Fruit fly (Drosophila melanogaster) whole organism, embryonic: ENCODE data around the gene CG7164.

ENCODE experiments used
- Atf3 ChIP-seq: fragments of 200-800 bp; sonication (Bioruptor generic); optimal IDR thresholded peaks from 3 replicates; lab custom pipeline; 2016; ENCODE audit warnings: missing biosample characterization, missing genetic modification characterization
- Bdp1 ChIP-seq: fragments of 200-800 bp; sonication (Bioruptor generic); optimal IDR thresholded peaks from 3 replicates; lab custom pipeline; 2016; ENCODE audit warnings: missing biosample characterization, missing genetic modification characterization
- Bgb ChIP-seq: fragments of 200-800 bp; sonication (Bioruptor generic); IDR thresholded peaks from 2 replicates; pipeline ENCODE4 v1.3.6; 2022; ENCODE audit warnings: missing biosample characterization, missing genetic modification characterization; ENCODE audit not compliant: partially characterized antibody
- CG10209 ChIP-seq: fragments of 200-800 bp; sonication (Bioruptor generic); optimal IDR thresholded peaks from 3 replicates; lab custom pipeline; 2017; ENCODE audit warnings: missing biosample characterization, mild to moderate bottlenecking, missing genetic modification characterization, missing genetic modification reagents
- CG11696 ChIP-seq: fragments of 200-800 bp; sonication (Bioruptor generic); IDR thresholded peaks from 2 replicates; pipeline ENCODE4 v1.3.6; 2022; ENCODE audit warnings: missing biosample characterization, missing genetic modification characterization
- CG12391 ChIP-seq: fragments of 200-800 bp; sonication (Bioruptor generic); optimal IDR thresholded peaks from 3 replicates; lab custom pipeline; 2018; ENCODE audit warnings: missing biosample characterization, mild to moderate bottlenecking, missing genetic modification characterization, moderate library complexity
- CG14014 ChIP-seq: fragments of 200-800 bp; sonication (Bioruptor generic); IDR thresholded peaks from 2 replicates; pipeline ENCODE4 v1.3.6; 2022; ENCODE audit warnings: missing biosample characterization, missing genetic modification characterization
- CG14710 ChIP-seq: fragments of 200-800 bp; sonication (Bioruptor generic); optimal IDR thresholded peaks from 3 replicates; lab custom pipeline; 2019; ENCODE audit warnings: missing biosample characterization, mild to moderate bottlenecking, missing genetic modification characterization, moderate library complexity
- CG15269 ChIP-seq: fragments of 200-800 bp; sonication (Bioruptor generic); optimal IDR thresholded peaks from 2 replicates; lab custom pipeline; 2018; ENCODE audit warnings: missing biosample characterization, mild to moderate bottlenecking, missing genetic modification characterization, moderate library complexity
- CG1602 ChIP-seq: fragments of 200-800 bp; sonication (Bioruptor generic); optimal IDR thresholded peaks from 3 replicates; lab custom pipeline; 2016; ENCODE audit warnings: missing biosample characterization, missing genetic modification characterization
- CG17802 ChIP-seq: fragments of 200-800 bp; sonication (Bioruptor generic); optimal IDR thresholded peaks from 2 replicates; lab custom pipeline; 2018; ENCODE audit warnings: missing biosample characterization, mild to moderate bottlenecking, missing genetic modification characterization, moderate library complexity
- CG17829 ChIP-seq: fragments of 200-800 bp; optimal IDR thresholded peaks from 2 replicates; lab custom pipeline; 2019; ENCODE audit warnings: missing biosample characterization, mild to moderate bottlenecking, missing genetic modification characterization, moderate library complexity
- CG18262 ChIP-seq: fragments of 200-800 bp; optimal IDR thresholded peaks from 3 replicates; lab custom pipeline; 2019; ENCODE audit warnings: missing biosample characterization, mild to moderate bottlenecking, missing genetic modification characterization, moderate library complexity
- CG2875 ChIP-seq: fragments of 200-800 bp; sonication (Bioruptor generic); optimal IDR thresholded peaks from 2 replicates; lab custom pipeline; 2017; ENCODE audit warnings: missing biosample characterization, mild to moderate bottlenecking, missing genetic modification characterization, missing genetic modification reagents
- CG33557 ChIP-seq: fragments of 200-800 bp; sonication (Bioruptor generic); optimal IDR thresholded peaks from 2 replicates; lab custom pipeline; 2019; ENCODE audit warnings: missing biosample characterization, mild to moderate bottlenecking, missing genetic modification characterization, moderate library complexity
- CG34422 ChIP-seq: fragments of 200-800 bp; sonication (Bioruptor generic); IDR thresholded peaks from 3 replicates; pipeline ENCODE4 v1.3.6; 2022; ENCODE audit warnings: missing biosample characterization, missing genetic modification characterization
- CG4854 ChIP-seq: fragments of 200-800 bp; sonication (Bioruptor generic); optimal IDR thresholded peaks from 2 replicates; lab custom pipeline; 2016; ENCODE audit warnings: missing biosample characterization, missing genetic modification characterization, inconsistent platforms
- CG5953 ChIP-seq: fragments of 200-800 bp; sonication (Bioruptor generic); IDR thresholded peaks from 2 replicates; pipeline ENCODE4 v1.3.6; 2022; ENCODE audit warnings: missing biosample characterization, missing genetic modification characterization
- CG6683 ChIP-seq: fragments of 200-800 bp; sonication (Bioruptor generic); optimal IDR thresholded peaks from 2 replicates; lab custom pipeline; 2017; ENCODE audit warnings: missing biosample characterization, mild to moderate bottlenecking, missing genetic modification characterization, missing genetic modification reagents
- CG6791 ChIP-seq: fragments of 200-800 bp; sonication (Bioruptor generic); IDR thresholded peaks from 3 replicates; pipeline ENCODE4 v1.3.6; 2022; ENCODE audit warnings: missing biosample characterization, missing genetic modification characterization; ENCODE audit not compliant: partially characterized antibody
- CG8388 ChIP-seq: fragments of 200-800 bp; sonication (Bioruptor generic); optimal IDR thresholded peaks from 2 replicates; lab custom pipeline; 2019; ENCODE audit warnings: missing biosample characterization, mild to moderate bottlenecking, missing genetic modification characterization, moderate library complexity
- CG8765 ChIP-seq: fragments of 200-800 bp; sonication (Bioruptor generic); IDR thresholded peaks from 2 replicates; pipeline ENCODE4 v1.3.6; 2022; ENCODE audit warnings: missing biosample characterization, missing genetic modification characterization
- CG9437 ChIP-seq: fragments of 200-800 bp; sonication (Bioruptor generic); optimal IDR thresholded peaks from 2 replicates; lab custom pipeline; 2018; ENCODE audit warnings: missing biosample characterization, mild to moderate bottlenecking, missing genetic modification characterization
- Deaf1 ChIP-seq: fragments of 200-800 bp; optimal IDR thresholded peaks from 3 replicates; lab custom pipeline; 2019; ENCODE audit warnings: missing biosample characterization, mild to moderate bottlenecking, missing genetic modification characterization, moderate library complexity
- Dfd ChIP-seq, 2 experiments: fragments of >200 bp; optimal IDR thresholded peaks; 2 replicates each; lab custom pipeline; 2017; ENCODE audit warnings: missing biosample characterization in 2 of 2, missing genetic modification characterization in 2 of 2
- E2f1 ChIP-seq: fragments of 200-800 bp; sonication (Bioruptor generic); IDR thresholded peaks from 2 replicates; pipeline ENCODE4 v1.3.6; 2022; ENCODE audit warnings: missing biosample characterization, missing genetic modification characterization
- GATAe ChIP-seq: fragments of 200-800 bp; sonication (Bioruptor generic); conservative IDR thresholded peaks from 2 replicates; pipeline ENCODE4 v1.3.6; 2022; ENCODE audit warnings: missing biosample characterization, missing genetic modification characterization
- HLH4C ChIP-seq: fragments of 200-800 bp; sonication (Bioruptor generic); IDR thresholded peaks from 3 replicates; pipeline ENCODE4 v1.3.6; 2022; ENCODE audit warnings: missing biosample characterization, missing genetic modification characterization; ENCODE audit not compliant: partially characterized antibody
- HLHmδ ChIP-seq: fragments of 200-800 bp; sonication (Bioruptor generic); optimal IDR thresholded peaks from 2 replicates; lab custom pipeline; 2018; ENCODE audit warnings: missing biosample characterization, mild to moderate bottlenecking, missing genetic modification characterization, moderate library complexity
- Hey ChIP-seq: fragments of 200-800 bp; sonication (Bioruptor generic); optimal IDR thresholded peaks from 3 replicates; lab custom pipeline; 2018; ENCODE audit warnings: missing biosample characterization, mild to moderate bottlenecking, missing genetic modification characterization
- Hmr ChIP-seq: fragments of 200-800 bp; sonication (Bioruptor generic); optimal IDR thresholded peaks from 3 replicates; lab custom pipeline; 2017; ENCODE audit warnings: mild to moderate bottlenecking, missing biosample characterization, missing genetic modification reagents, missing genetic modification characterization
- Lhr ChIP-seq: fragments of 200-800 bp; sonication (Bioruptor generic); optimal IDR thresholded peaks from 3 replicates; lab custom pipeline; 2017; ENCODE audit warnings: mild to moderate bottlenecking, missing biosample characterization, missing genetic modification reagents, missing genetic modification characterization
- Mrtf ChIP-seq: fragments of 200-800 bp; sonication (Bioruptor generic); IDR thresholded peaks from 3 replicates; pipeline ENCODE4 v1.3.6; 2022; ENCODE audit warnings: missing biosample characterization, missing genetic modification characterization
- NC2β ChIP-seq: fragments of 200-800 bp; sonication (Bioruptor generic); optimal IDR thresholded peaks from 2 replicates; lab custom pipeline; 2016; ENCODE audit warnings: missing biosample characterization, missing genetic modification characterization
- Sry-δ ChIP-seq: fragments of 200-800 bp; sonication (Bioruptor generic); optimal IDR thresholded peaks from 2 replicates; lab custom pipeline; 2016; ENCODE audit warnings: missing biosample characterization, missing genetic modification characterization
- Tbp ChIP-seq: fragments of >200 bp; optimal IDR thresholded peaks from 2 replicates; lab custom pipeline; 2018; ENCODE audit warnings: missing biosample characterization, missing genetic modification characterization
- chif ChIP-seq, 2 experiments: fragments of 200-800 bp; sonication (Bioruptor generic); optimal IDR thresholded peaks; 3 replicates each; lab custom pipeline; 2016; ENCODE audit warnings: missing biosample characterization in 2 of 2, missing genetic modification characterization in 2 of 2
- dan ChIP-seq: fragments of 200-800 bp; sonication (Bioruptor generic); IDR thresholded peaks from 2 replicates; pipeline ENCODE4 v1.3.6; 2022; ENCODE audit warnings: missing biosample characterization, missing genetic modification characterization
- hb ChIP-seq: fragments of 200-800 bp; sonication (Bioruptor generic); IDR thresholded peaks from 3 replicates; pipeline ENCODE4 v1.3.6; 2022; ENCODE audit warnings: missing biosample characterization, missing genetic modification characterization; ENCODE audit not compliant: partially characterized antibody
- lmd ChIP-seq: fragments of 200-800 bp; sonication (Bioruptor generic); IDR thresholded peaks from 2 replicates; pipeline ENCODE4 v1.3.6; 2022; ENCODE audit warnings: missing biosample characterization, missing genetic modification characterization
- pros ChIP-seq: fragments of 200-800 bp; sonication (Bioruptor generic); optimal IDR thresholded peaks from 3 replicates; lab custom pipeline; 2019; ENCODE audit warnings: missing biosample characterization, mild to moderate bottlenecking, missing genetic modification characterization, moderate library complexity
- pum ChIP-seq: fragments of 200-800 bp; sonication (Bioruptor generic); optimal IDR thresholded peaks from 2 replicates; lab custom pipeline; 2016; ENCODE audit warnings: missing biosample characterization, missing genetic modification characterization
- schlank ChIP-seq: fragments of 200-800 bp; sonication (Bioruptor generic); optimal IDR thresholded peaks from 2 replicates; lab custom pipeline; 2018; ENCODE audit warnings: missing biosample characterization, mild to moderate bottlenecking, missing genetic modification characterization
- tio ChIP-seq: fragments of 200-800 bp; sonication (Bioruptor generic); optimal IDR thresholded peaks from 2 replicates; lab custom pipeline; 2017; ENCODE audit warnings: missing biosample characterization, missing genetic modification characterization, inconsistent platforms
- toy ChIP-seq: fragments of 200-800 bp; sonication (Bioruptor generic); IDR thresholded peaks from 2 replicates; pipeline ENCODE4 v1.3.6; 2022; ENCODE audit warnings: missing biosample characterization, missing genetic modification characterization
- usp ChIP-seq: fragments of >200 bp; optimal IDR thresholded peaks from 2 replicates; lab custom pipeline; 2017; ENCODE audit warnings: missing biosample characterization, missing genetic modification characterization
- zf30C ChIP-seq: fragments of 200-800 bp; sonication (Bioruptor generic); optimal IDR thresholded peaks from 3 replicates; lab custom pipeline; 2018; ENCODE audit warnings: missing biosample characterization, mild to moderate bottlenecking, missing genetic modification characterization

The CG7164 gene

DNA sequence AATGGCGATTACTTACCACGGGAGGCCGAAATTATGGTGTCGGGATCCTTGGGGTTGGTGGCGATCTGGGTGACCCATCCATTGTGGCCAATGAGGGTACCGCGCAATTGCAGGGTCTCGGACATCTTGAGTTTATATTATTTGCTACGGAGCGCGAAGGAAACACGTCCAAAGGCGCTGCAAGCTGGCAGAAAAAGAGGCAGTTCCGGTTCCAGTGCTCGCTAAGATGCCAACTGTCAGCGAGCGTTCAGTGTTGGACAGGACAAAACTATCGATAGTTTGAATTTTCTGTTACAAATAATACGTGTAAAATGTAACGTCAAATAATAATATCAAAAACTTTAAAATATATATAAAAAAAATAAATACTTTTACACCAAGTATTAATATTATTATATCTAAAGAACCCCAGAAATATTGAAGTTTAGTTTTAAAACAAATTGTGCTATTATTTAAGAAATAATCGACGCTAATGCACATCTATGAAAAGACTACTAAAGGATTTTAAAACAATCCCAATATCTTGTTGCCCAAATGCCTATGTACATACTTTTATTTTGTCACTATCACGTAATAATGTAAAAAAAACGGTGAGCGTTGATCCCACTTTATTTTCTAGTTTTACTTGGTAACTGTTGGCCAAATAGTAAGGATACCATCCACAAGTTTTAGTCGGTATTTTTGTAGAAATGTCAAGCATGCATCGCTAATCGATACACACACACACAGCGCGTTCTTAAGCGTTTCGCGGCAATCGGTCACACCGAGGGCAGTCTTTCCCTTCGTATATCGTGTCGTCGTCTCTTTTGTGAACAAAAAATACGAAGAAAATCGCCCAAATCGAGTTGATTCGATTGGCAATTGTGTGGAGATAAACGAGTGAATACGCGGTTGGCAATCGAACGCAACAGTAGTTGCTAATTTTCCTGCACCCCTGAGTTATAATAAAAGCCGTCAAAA is 46.1 kb downstream of the CG7164 start, which contains the start of the genes Rack1 and mts (continued):
- TF ChIP-seq pros (peak; percentile 32), Atf3 (GFP tag; lab: Kevin White, UChicago) (peak; percentile 43), CG10209 (peak; percentile 88), Bgb (GFP tag; lab: Robert Waterston, UW) (peak; percentile 62; the same call in 1 of the 2 replicates), HLHmδ (peak; percentile 98), CG1602 (GFP tag; lab: Kevin White, UChicago) (peak; percentile 77), CG17829 (tag; lab: Kevin White, UChicago) (peak; percentile 72), tio (GFP tag; lab: Kevin White, UChicago) (no peak), Bdp1 (GFP tag; lab: Kevin White, UChicago) (peak; percentile 68), schlank (peak; percentile 90), CG2875 (peak; percentile 79), CG6683 (GFP tag; lab: Kevin White, UChicago) (peak; percentile 71), Lhr (peak; percentile 72), CG6791 (GFP tag; lab: Robert Waterston, UW) (peak; percentile 71), GATAe (GFP tag; lab: Robert Waterston, UW) (no peak), CG4854 (GFP tag; lab: Kevin White, UChicago) (peak; percentile 60), CG12391 (tag; lab: Kevin White, UChicago) (peak; percentile 84), CG5953 (GFP tag; lab: Robert Waterston, UW) (peak; percentile 69), CG11696 (GFP tag; lab: Robert Waterston, UW) (peak; percentile 72), pum (peak; percentile 63), dan (no peak), CG14014 (peak; percentile 81), hb (GFP tag; lab: Robert Waterston, UW) (no peak; the same call in 1 of the 3 replicates), Hey (tag; lab: Kevin White, UChicago) (peak; percentile 79), CG14710 (tag; lab: Kevin White, UChicago) (peak; percentile 60), HLH4C (peak; percentile 55), CG8765 (GFP tag; lab: Robert Waterston, UW) (no peak; the same call in 1 of the 2 replicates), usp (GFP tag; lab: Kevin White, UChicago) (no peak), lmd (peak; percentile 60), Hmr (peak; percentile 94), E2f1 (GFP tag; lab: Robert Waterston, UW) (peak; percentile 64), CG8388 (GFP tag; lab: Kevin White, UChicago) (peak; percentile 58), CG9437 (GFP tag; lab: Kevin White, UChicago) (peak; percentile 92), Mrtf (GFP tag; lab: Robert Waterston, UW) (peak; percentile 16; the same call in 1 of the 3 replicates), CG18262 (tag; lab: Kevin White, UChicago) (peak; percentile 67), Dfd (GFP tag; optimal IDR thresholded peaks at IDR 0.05; lab: Kevin White, UChicago) (no peak), CG33557 (peak; percentile 62), Tbp (GFP tag; lab: Kevin White, UChicago) (no peak), NC2β (GFP tag; lab: Kevin White, UChicago) (peak; percentile 96), Deaf1 (tag; lab: Kevin White, UChicago) (no peak), chif (GFP tag; optimal IDR thresholded peaks at IDR 0.05; lab: Kevin White, UChicago) (peak; percentile 45 to 68), CG17802 (peak; percentile 73), zf30C (peak; percentile 52), CG34422 (GFP tag; lab: Robert Waterston, UW) (peak; percentile 80), Sry-δ (GFP tag; lab: Kevin White, UChicago) (peak; percentile 34), toy (GFP tag; lab: Robert Waterston, UW) (peak; percentile 37; the same call in 1 of the 2 replicates), CG15269 (tag; lab: Kevin White, UChicago) (peak; percentile 82)
